Worm (Caenorhabditis elegans) whole organism, L1 larva: Measurements from ENCODE around the gene ZK154.6.

ENCODE experiments used
- C04F5.9 ChIP-seq: sonication (generic microtip); optimal IDR thresholded peaks from 2 replicates; lab custom pipeline; 2016; ENCODE audit warnings: missing genetic modification characterization, missing compliant biosample characterization
- F16B12.6 ChIP-seq: fragments of 150-350 bp; optimal IDR thresholded peaks from 2 replicates; lab custom pipeline; 2014; ENCODE audit warnings: missing biosample characterization, missing genetic modification characterization
- aha-1 ChIP-seq: fragments of 150-350 bp; optimal IDR thresholded peaks from 2 replicates; lab custom pipeline; 2014; ENCODE audit warnings: missing biosample characterization, missing genetic modification characterization
- alr-1 ChIP-seq: fragments of 200-800 bp; sonication (Bioruptor generic); optimal IDR thresholded peaks from 2 replicates; lab custom pipeline; 2018; ENCODE audit warnings: borderline replicate concordance, mild to moderate bottlenecking, missing genetic modification characterization, missing compliant biosample characterization
- ceh-63 ChIP-seq: fragments of 200-800 bp; sonication (Bioruptor generic); optimal IDR thresholded peaks from 2 replicates; lab custom pipeline; 2018; ENCODE audit warnings: mild to moderate bottlenecking, missing genetic modification characterization, missing compliant biosample characterization
- ceh-8 ChIP-seq: fragments of 200-800 bp; sonication (Bioruptor generic); optimal IDR thresholded peaks from 2 replicates; lab custom pipeline; 2018; ENCODE audit warnings: mild to moderate bottlenecking, missing genetic modification characterization, moderate library complexity, missing compliant biosample characterization
- ceh-82 ChIP-seq, 3 experiments: fragments of 150-350 bp in 1 of 3; sonication (generic microtip) in 2 of 3; optimal IDR thresholded peaks; 2 replicates each; lab custom pipeline; 2014 to 2017; ENCODE audit warnings: missing biosample characterization in 3 of 3, missing genetic modification characterization in 3 of 3
- dpl-1 ChIP-seq, 3 experiments: fragments of 150-350 bp in 2 of 3; sonication (generic microtip) in 1 of 3; optimal IDR thresholded peaks; 2 replicates each; lab custom pipeline; 2014 to 2017; ENCODE audit warnings: missing biosample characterization in 3 of 3, missing genetic modification characterization in 3 of 3, missing genetic modification reagents in 3 of 3
- dsc-1 ChIP-seq: sonication (generic microtip); optimal IDR thresholded peaks from 2 replicates; lab custom pipeline; 2016; ENCODE audit warnings: mild to moderate bottlenecking, missing genetic modification characterization, missing compliant biosample characterization
- efl-1 ChIP-seq, 4 experiments: fragments of 150-350 bp; optimal IDR thresholded peaks in 3 of 4; peaks in 1 of 4; 1 replicate in 1 of 4; 2 replicates in 3 of 4; lab custom pipeline; 2014; ENCODE audit warnings: missing biosample characterization in 2 of 4, missing genetic modification characterization in 2 of 4, missing genetic modification reagents in 2 of 4
- egl-13 ChIP-seq: sonication (generic microtip); optimal IDR thresholded peaks from 2 replicates; lab custom pipeline; 2016; ENCODE audit warnings: missing genotype, missing genetic modification reagents, missing genetic modification characterization, missing compliant biosample characterization
- elt-3 ChIP-seq, 6 experiments: fragments of 150-350 bp in 1 of 6; sonication (generic microtip); optimal IDR thresholded peaks; 2 replicates each; lab custom pipeline; 2017 to 2018; ENCODE audit warnings: missing biosample characterization in 6 of 6, missing genetic modification characterization in 6 of 6, inconsistent platforms in 1 of 6
- fkh-10 ChIP-seq: sonication (generic microtip); optimal IDR thresholded peaks from 2 replicates; lab custom pipeline; 2017; ENCODE audit warnings: missing biosample characterization, missing genetic modification reagents, missing genetic modification characterization
- fkh-8 ChIP-seq: sonication (generic microtip); optimal IDR thresholded peaks from 2 replicates; lab custom pipeline; 2016; ENCODE audit warnings: mild to moderate bottlenecking, missing genetic modification characterization, missing compliant biosample characterization
- fos-1 ChIP-seq: fragments of 150-350 bp; optimal IDR thresholded peaks from 2 replicates; lab custom pipeline; 2014; ENCODE audit warnings: missing biosample characterization, missing genetic modification characterization
- hlh-4 ChIP-seq: sonication (generic microtip); optimal IDR thresholded peaks from 2 replicates; lab custom pipeline; 2016; ENCODE audit warnings: mild to moderate bottlenecking, missing genetic modification characterization, missing compliant biosample characterization
- irx-1 ChIP-seq: sonication (generic microtip); optimal IDR thresholded peaks from 2 replicates; lab custom pipeline; 2016; ENCODE audit warnings: missing genetic modification characterization, missing compliant biosample characterization
- isw-1 ChIP-seq: fragments of 200-800 bp; sonication (Bioruptor generic); IDR thresholded peaks from 2 replicates; pipeline ENCODE4 v1.3.6; 2022; ENCODE audit warnings: missing genetic modification characterization, missing compliant biosample characterization
- jun-1 ChIP-seq: fragments of 150-350 bp; optimal IDR thresholded peaks from 2 replicates; lab custom pipeline; 2014; ENCODE audit warnings: missing biosample characterization, missing genetic modification reagents, missing genetic modification characterization
- lin-13 ChIP-seq: fragments of 150-350 bp; optimal IDR thresholded peaks from 2 replicates; lab custom pipeline; 2014; ENCODE audit warnings: missing biosample characterization, missing genetic modification reagents, missing genetic modification characterization
- lin-14 ChIP-seq: fragments of 200-800 bp; sonication (Bioruptor generic); optimal IDR thresholded peaks from 2 replicates; lab custom pipeline; 2018; ENCODE audit warnings: mild to moderate bottlenecking, missing genetic modification characterization, moderate library complexity, missing compliant biosample characterization
- lin-15B ChIP-seq: fragments of 150-350 bp; sonication (generic microtip); optimal IDR thresholded peaks from 3 replicates; lab custom pipeline; 2014; ENCODE audit warnings: missing biosample characterization, missing genetic modification characterization
- lin-39 ChIP-seq: fragments of 150-350 bp; optimal IDR thresholded peaks from 2 replicates; lab custom pipeline; 2014; ENCODE audit warnings: missing biosample characterization, missing genetic modification reagents, missing genetic modification characterization
- lir-3 ChIP-seq: sonication (generic microtip); optimal IDR thresholded peaks from 2 replicates; lab custom pipeline; 2016; ENCODE audit warnings: mild to moderate bottlenecking, missing genetic modification characterization, moderate library complexity, missing compliant biosample characterization; ENCODE audit not compliant: poor library complexity
- lsy-2 ChIP-seq, 2 experiments: fragments of 150-350 bp; optimal IDR thresholded peaks; 2 replicates each; lab custom pipeline; 2014; ENCODE audit warnings: missing biosample characterization in 2 of 2, missing genetic modification characterization in 2 of 2
- mdl-1 ChIP-seq, 2 experiments: fragments of 150-350 bp; optimal IDR thresholded peaks; 2 replicates each; lab custom pipeline; 2014 to 2017; ENCODE audit warnings: missing biosample characterization in 2 of 2, missing genetic modification characterization in 2 of 2, inconsistent platforms in 1 of 2
- mef-2 ChIP-seq: fragments of 150-350 bp; optimal IDR thresholded peaks from 2 replicates; lab custom pipeline; 2014; ENCODE audit warnings: missing biosample characterization, missing genetic modification characterization
- mep-1 ChIP-seq: fragments of 150-350 bp; optimal IDR thresholded peaks from 2 replicates; lab custom pipeline; 2014; ENCODE audit warnings: missing biosample characterization, missing genetic modification characterization
- nhr-11 ChIP-seq: fragments of 150-350 bp; optimal IDR thresholded peaks from 2 replicates; lab custom pipeline; 2014; ENCODE audit warnings: missing biosample characterization, missing genetic modification characterization
- nhr-19 ChIP-seq: fragments of 200-800 bp; sonication (Bioruptor generic); conservative IDR thresholded peaks from 2 replicates; pipeline ENCODE4 v1.3.6; 2022; ENCODE audit warnings: missing genetic modification characterization, missing compliant biosample characterization
- nhr-20 ChIP-seq: sonication (generic microtip); optimal IDR thresholded peaks from 2 replicates; lab custom pipeline; 2016; ENCODE audit warnings: mild to moderate bottlenecking, missing genetic modification characterization, missing compliant biosample characterization
- nhr-237 ChIP-seq: fragments of 150-350 bp; optimal IDR thresholded peaks from 2 replicates; lab custom pipeline; 2014; ENCODE audit warnings: missing biosample characterization, missing genetic modification characterization
- nhr-28 ChIP-seq: fragments of 150-350 bp; optimal IDR thresholded peaks from 2 replicates; lab custom pipeline; 2014; ENCODE audit warnings: missing biosample characterization, missing genetic modification characterization
- nhr-47 ChIP-seq: sonication (generic microtip); optimal IDR thresholded peaks from 2 replicates; lab custom pipeline; 2016; ENCODE audit warnings: mild to moderate bottlenecking, missing genetic modification characterization, moderate library complexity, missing compliant biosample characterization
- nhr-71 ChIP-seq: sonication (generic microtip); optimal IDR thresholded peaks from 2 replicates; lab custom pipeline; 2016; ENCODE audit warnings: mild to moderate bottlenecking, missing genetic modification characterization, moderate library complexity, missing compliant biosample characterization
- nhr-84 ChIP-seq: sonication (generic microtip); optimal IDR thresholded peaks from 2 replicates; lab custom pipeline; 2017; ENCODE audit warnings: missing biosample characterization, missing genetic modification characterization
- pax-3 ChIP-seq: fragments of 200-800 bp; sonication (Bioruptor generic); optimal IDR thresholded peaks from 2 replicates; lab custom pipeline; 2018; ENCODE audit warnings: mild to moderate bottlenecking, missing genetic modification characterization, moderate library complexity, missing compliant biosample characterization
- rnt-1 ChIP-seq: sonication (generic microtip); optimal IDR thresholded peaks from 2 replicates; lab custom pipeline; 2016; ENCODE audit warnings: mild to moderate bottlenecking, missing genetic modification characterization, moderate library complexity, missing compliant biosample characterization
- skn-1 ChIP-seq: fragments of 150-350 bp; optimal IDR thresholded peaks from 2 replicates; lab custom pipeline; 2014; ENCODE audit warnings: missing biosample characterization, missing genetic modification characterization
- snu-23 ChIP-seq: sonication (generic microtip); optimal IDR thresholded peaks from 2 replicates; lab custom pipeline; 2016; ENCODE audit warnings: missing genetic modification characterization, missing compliant biosample characterization
- sox-4 ChIP-seq: sonication (generic microtip); optimal IDR thresholded peaks from 2 replicates; lab custom pipeline; 2016; ENCODE audit warnings: missing genetic modification characterization, missing compliant biosample characterization
- sup-37 ChIP-seq: fragments of 200-800 bp; sonication (Bioruptor generic); optimal IDR thresholded peaks from 2 replicates; lab custom pipeline; 2018; ENCODE audit warnings: mild to moderate bottlenecking, missing genetic modification characterization, missing compliant biosample characterization
- swsn-7 ChIP-seq: sonication (generic microtip); optimal IDR thresholded peaks from 2 replicates; lab custom pipeline; 2016; ENCODE audit warnings: missing genetic modification characterization, missing compliant biosample characterization
- tbx-2 ChIP-seq: sonication (generic microtip); optimal IDR thresholded peaks from 2 replicates; lab custom pipeline; 2016; ENCODE audit warnings: missing genetic modification characterization, missing compliant biosample characterization
- unc-62 ChIP-seq: fragments of 150-350 bp; optimal IDR thresholded peaks from 2 replicates; lab custom pipeline; 2014; ENCODE audit warnings: missing biosample characterization, missing genetic modification reagents, missing genetic modification characterization
- unc-86 ChIP-seq: sonication (generic microtip); optimal IDR thresholded peaks from 2 replicates; lab custom pipeline; 2016; ENCODE audit warnings: missing genetic modification characterization, missing compliant biosample characterization
- xbp-1 ChIP-seq: sonication (generic microtip); optimal IDR thresholded peaks from 2 replicates; lab custom pipeline; 2016; ENCODE audit warnings: missing genetic modification characterization, missing compliant biosample characterization
- zip-4 ChIP-seq: fragments of 200-800 bp; sonication (Bioruptor generic); optimal IDR thresholded peaks from 2 replicates; lab custom pipeline; 2018; ENCODE audit warnings: mild to moderate bottlenecking, missing genetic modification characterization, moderate library complexity, missing compliant biosample characterization
- ztf-4 ChIP-seq: fragments of 150-350 bp; optimal IDR thresholded peaks from 2 replicates; lab custom pipeline; 2014; ENCODE audit warnings: missing biosample characterization, missing genetic modification characterization

Gene ZK154.6

ce11 chrX:7794306-7794743, 962 bp upstream of the ZK154.6 start (continued):
- TF ChIP-seq nhr-237 (tag; lab: Kevin White, UChicago): no peak
- TF ChIP-seq rnt-1 (tag; lab: Kevin White, UChicago): peak; percentile 11
- TF ChIP-seq mep-1 (tag; lab: Kevin White, UChicago): peak; percentile 4
- TF ChIP-seq lin-39 (tag; lab: Kevin White, UChicago): no peak
- TF ChIP-seq lin-13 (GFP tag; lab: Kevin White, UChicago): no peak
- no peak for TF ChIP-seq alr-1 (tag; lab: Kevin White, UChicago)
- TF ChIP-seq lin-15B (tag; lab: Kevin White, UChicago): no peak
- TF ChIP-seq irx-1 (tag; lab: Kevin White, UChicago): no peak
- no peak for TF ChIP-seq swsn-7 (tag; lab: Kevin White, UChicago)
- TF ChIP-seq mdl-1 (tag; optimal IDR thresholded peaks at IDR 0.05; lab: Kevin White, UChicago): peak in 1 of 2 experiments; percentile 31
- peak; percentile 45 for TF ChIP-seq nhr-19 (GFP tag; lab: Robert Waterston, UW)
- no peak for TF ChIP-seq C04F5.9
- TF ChIP-seq elt-3 (tag; optimal IDR thresholded peaks at IDR 0.05; lab: Kevin White, UChicago): peak in 1 of 6 experiments; percentile 42
- no peak for TF ChIP-seq fkh-10 (GFP tag; lab: Kevin White, UChicago)
- no peak for TF ChIP-seq F16B12.6 (tag; lab: Kevin White, UChicago)
- TF ChIP-seq, all 84 proteins: peak for 17

- peak; percentile 33 for TF ChIP-seq hlh-4 (tag; lab: Kevin White, UChicago)
- peak in 1 of 2 experiments; percentile 20 for TF ChIP-seq efl-1 (optimal IDR thresholded peaks at IDR 0.05; lab: Kevin White, UChicago)
- TF ChIP-seq efl-1 (GFP tag; optimal IDR thresholded peaks at IDR 0.05 in 1 of 2; lab: Kevin White, UChicago): peak in 1 of 2 experiments; percentile 22
- TF ChIP-seq mep-1 (tag; lab: Kevin White, UChicago): peak; percentile 53
- peak; percentile 94 for TF ChIP-seq fos-1 (tag; lab: Kevin White, UChicago)
- TF ChIP-seq dpl-1 (GFP tag; optimal IDR thresholded peaks at IDR 0.05; lab: Kevin White, UChicago): no peak
- no peak for TF ChIP-seq sup-37
- TF ChIP-seq unc-62 (GFP tag; lab: Kevin White, UChicago): no peak
- TF ChIP-seq ceh-8: peak; percentile 5
- TF ChIP-seq lin-14: peak; percentile 80
- TF ChIP-seq lin-13 (GFP tag; lab: Kevin White, UChicago): peak; percentile 12
- TF ChIP-seq aha-1 (tag; lab: Kevin White, UChicago): no peak
- TF ChIP-seq ztf-4 (tag; lab: Kevin White, UChicago): peak; percentile 38
- TF ChIP-seq pax-3 (tag; lab: Kevin White, UChicago): peak; percentile 19
- TF ChIP-seq isw-1 (GFP tag; lab: Robert Waterston, UW): 0 out of 2 replicates have a peak, but pooled peaks have one; percentile 15
- TF ChIP-seq nhr-84 (tag; lab: Kevin White, UChicago): no peak
- TF ChIP-seq fkh-8: peak; percentile 94
- TF ChIP-seq jun-1 (tag; lab: Kevin White, UChicago): peak; percentile 68
- TF ChIP-seq irx-1 (tag; lab: Kevin White, UChicago): no peak
- no peak for TF ChIP-seq nhr-237 (tag; lab: Kevin White, UChicago)
- TF ChIP-seq swsn-7 (tag; lab: Kevin White, UChicago): peak; percentile 63
- peak; percentile 1 for TF ChIP-seq mef-2 (tag; lab: Kevin White, UChicago)
- TF ChIP-seq nhr-47 (tag; lab: Kevin White, UChicago): peak; percentile 67
- TF ChIP-seq ceh-82 (tag; optimal IDR thresholded peaks at IDR 0.05; lab: Kevin White, UChicago): peak in 2 of 3 experiments; percentile 1 to 15
- peak; percentile 22 for TF ChIP-seq tbx-2 (tag; lab: Kevin White, UChicago)
- TF ChIP-seq skn-1 (tag; lab: Kevin White, UChicago): peak; percentile 25
- TF ChIP-seq nhr-20: peak; percentile 26
- TF ChIP-seq nhr-11: peak; percentile 56
- no peak for TF ChIP-seq snu-23
- TF ChIP-seq ceh-63 (GFP tag; lab: Kevin White, UChicago): no peak
- TF ChIP-seq egl-13 (tag; lab: Kevin White, UChicago): peak; percentile 59
- peak; percentile 50 for TF ChIP-seq unc-86 (tag; lab: Kevin White, UChicago)
- peak; percentile 86 for TF ChIP-seq nhr-71 (tag; lab: Kevin White, UChicago)
- TF ChIP-seq zip-4 (GFP tag; lab: Kevin White, UChicago): peak; percentile 84
- no peak for TF ChIP-seq lir-3 (tag; lab: Kevin White, UChicago)
- TF ChIP-seq sox-4 (tag; lab: Kevin White, UChicago): peak; percentile 8
- TF ChIP-seq lsy-2 (tag; optimal IDR thresholded peaks at IDR 0.05; lab: Kevin White, UChicago): peak in 1 of 2 experiments; percentile 28
- TF ChIP-seq nhr-28 (tag; lab: Kevin White, UChicago): no peak
- peak; percentile 13 for TF ChIP-seq xbp-1
- peak; percentile 65 for TF ChIP-seq dsc-1 (tag; lab: Kevin White, UChicago)
These were observed 1.6 kb downstream of the ZK154.6 start for ce11 chrX:7791802-7792201.
